Fruit fly (Drosophila melanogaster) whole organism, prepupa: ENCODE data around the gene Cp38.

Source experiments
- CG10631 ChIP-seq: fragments of 200-800 bp; sonication (Bioruptor generic); optimal IDR thresholded peaks from 2 replicates; lab custom pipeline; 2016; ENCODE audit warnings: missing biosample characterization, missing genetic modification characterization
- CG11294 ChIP-seq: fragments of 200-800 bp; sonication (Bioruptor generic); IDR thresholded peaks from 2 replicates; pipeline ENCODE4 v1.3.6; 2022; ENCODE audit warnings: missing biosample characterization, missing genetic modification characterization
- CG11762 ChIP-seq: fragments of 200-800 bp; sonication (Bioruptor generic); optimal IDR thresholded peaks from 3 replicates; lab custom pipeline; 2016; ENCODE audit warnings: missing biosample characterization, missing genetic modification characterization; ENCODE audit not compliant: insufficient read depth
- CG11902 ChIP-seq: fragments of 200-800 bp; sonication (Bioruptor generic); optimal IDR thresholded peaks from 3 replicates; lab custom pipeline; 2016; ENCODE audit warnings: missing biosample characterization, missing genetic modification characterization
- CG15336 ChIP-seq: fragments of 200-800 bp; sonication (Bioruptor generic); IDR thresholded peaks from 2 replicates; pipeline ENCODE4 v1.3.6; 2022; ENCODE audit warnings: missing biosample characterization, missing genetic modification characterization
- CG16779 ChIP-seq: fragments of 200-800 bp; sonication (Bioruptor generic); optimal IDR thresholded peaks from 3 replicates; lab custom pipeline; 2017; ENCODE audit warnings: missing biosample characterization, mild to moderate bottlenecking, missing genetic modification characterization
- CG3032 ChIP-seq: fragments of 200-800 bp; optimal IDR thresholded peaks from 2 replicates; lab custom pipeline; 2019; ENCODE audit warnings: missing biosample characterization, mild to moderate bottlenecking, missing genetic modification characterization, moderate library complexity
- CG32006 ChIP-seq: fragments of 200-800 bp; sonication (Bioruptor generic); optimal IDR thresholded peaks from 3 replicates; lab custom pipeline; 2017; ENCODE audit warnings: missing biosample characterization, mild to moderate bottlenecking, missing genetic modification characterization
- CG34406 ChIP-seq: fragments of 200-800 bp; sonication (Bioruptor generic); optimal IDR thresholded peaks from 3 replicates; lab custom pipeline; 2016; ENCODE audit warnings: missing biosample characterization, missing genetic modification characterization
- CG4318 ChIP-seq: fragments of 200-800 bp; sonication (Bioruptor generic); optimal IDR thresholded peaks from 3 replicates; lab custom pipeline; 2017; ENCODE audit warnings: missing biosample characterization, mild to moderate bottlenecking, missing genetic modification characterization
- CG6163 ChIP-seq: fragments of 200-800 bp; sonication (Bioruptor generic); IDR thresholded peaks from 3 replicates; pipeline ENCODE4 v1.3.6; 2022; ENCODE audit warnings: missing biosample characterization, missing genetic modification characterization
- CG6276 ChIP-seq: fragments of 200-800 bp; sonication (Bioruptor generic); optimal IDR thresholded peaks from 2 replicates; lab custom pipeline; 2017; ENCODE audit warnings: missing biosample characterization, mild to moderate bottlenecking, missing genetic modification characterization
- CG6792 ChIP-seq: fragments of 200-800 bp; sonication (Bioruptor generic); optimal IDR thresholded peaks from 3 replicates; lab custom pipeline; 2016; ENCODE audit warnings: missing biosample characterization, missing genetic modification characterization
- CG6808 ChIP-seq: fragments of 200-800 bp; sonication (Bioruptor generic); optimal IDR thresholded peaks from 3 replicates; lab custom pipeline; 2017; ENCODE audit warnings: missing biosample characterization, missing genetic modification characterization, mild to moderate bottlenecking, moderate library complexity, missing genetic modification reagents
- CG7368 ChIP-seq: fragments of 200-800 bp; sonication (Bioruptor generic); optimal IDR thresholded peaks from 3 replicates; lab custom pipeline; 2016; ENCODE audit warnings: missing biosample characterization, missing genetic modification characterization
- CG8119 ChIP-seq: fragments of 200-800 bp; sonication (Bioruptor generic); IDR thresholded peaks from 3 replicates; pipeline ENCODE4 v1.3.6; 2022; ENCODE audit warnings: missing biosample characterization, missing genetic modification characterization
- CG8319 ChIP-seq: fragments of 200-800 bp; sonication (Bioruptor generic); optimal IDR thresholded peaks from 3 replicates; lab custom pipeline; 2016; ENCODE audit warnings: missing biosample characterization, missing genetic modification characterization
- CG8632 ChIP-seq: fragments of 200-800 bp; sonication (Bioruptor generic); optimal IDR thresholded peaks from 3 replicates; lab custom pipeline; 2016; ENCODE audit warnings: missing biosample characterization, missing genetic modification characterization
- CG9139 ChIP-seq: fragments of 200-800 bp; sonication (Bioruptor generic); optimal IDR thresholded peaks from 3 replicates; lab custom pipeline; 2017; ENCODE audit warnings: missing biosample characterization, mild to moderate bottlenecking, missing genetic modification characterization
- Eip78C ChIP-seq: fragments of 200-800 bp; sonication (Bioruptor generic); peaks from one replicate; lab custom pipeline; 2016; ENCODE audit warnings: missing biosample characterization, missing genetic modification characterization
- Ets21C ChIP-seq: fragments of 200-800 bp; sonication (Bioruptor generic); optimal IDR thresholded peaks from 3 replicates; lab custom pipeline; 2016; ENCODE audit warnings: missing biosample characterization, missing genetic modification characterization
- Ets96B ChIP-seq: fragments of 200-800 bp; optimal IDR thresholded peaks from 2 replicates; lab custom pipeline; 2019; ENCODE audit warnings: missing biosample characterization, mild to moderate bottlenecking, missing genetic modification characterization, moderate library complexity
- Gug ChIP-seq: fragments of 200-800 bp; sonication (Bioruptor generic); IDR thresholded peaks from 2 replicates; pipeline ENCODE4 v1.3.6; 2022; ENCODE audit warnings: missing biosample characterization, missing genetic modification characterization
- Hr38 ChIP-seq: sonication (Bioruptor generic); optimal IDR thresholded peaks from 2 replicates; lab custom pipeline; 2016; ENCODE audit warnings: missing biosample characterization, missing genetic modification characterization
- Hr4 ChIP-seq: fragments of 200-800 bp; sonication (Bioruptor generic); optimal IDR thresholded peaks from 3 replicates; lab custom pipeline; 2016; ENCODE audit warnings: missing biosample characterization, missing genetic modification characterization
- Lpt ChIP-seq: fragments of 200-800 bp; sonication (Bioruptor generic); optimal IDR thresholded peaks from 3 replicates; lab custom pipeline; 2016; ENCODE audit warnings: missing biosample characterization, missing genetic modification characterization
- Met ChIP-seq: fragments of 200-800 bp; sonication (Bioruptor generic); optimal IDR thresholded peaks from 3 replicates; lab custom pipeline; 2016; ENCODE audit warnings: missing biosample characterization, missing genetic modification characterization
- OdsH ChIP-seq: fragments of 200-800 bp; sonication (Bioruptor generic); optimal IDR thresholded peaks from 3 replicates; lab custom pipeline; 2016; ENCODE audit warnings: missing biosample characterization, missing genetic modification characterization
- Sox102F ChIP-seq: fragments of 200-800 bp; sonication (Bioruptor generic); optimal IDR thresholded peaks from 2 replicates; lab custom pipeline; 2016; ENCODE audit warnings: missing biosample characterization, mild to moderate bottlenecking, missing genetic modification characterization
- Sox14 ChIP-seq: fragments of 200-800 bp; sonication (Bioruptor generic); optimal IDR thresholded peaks from 3 replicates; lab custom pipeline; 2016; ENCODE audit warnings: missing biosample characterization, missing genetic modification characterization
- achi ChIP-seq: fragments of 200-800 bp; sonication (Bioruptor generic); optimal IDR thresholded peaks from 3 replicates; lab custom pipeline; 2016; ENCODE audit warnings: missing biosample characterization, missing genetic modification characterization
- acj6 ChIP-seq: fragments of 200-800 bp; sonication (Bioruptor generic); optimal IDR thresholded peaks from 3 replicates; lab custom pipeline; 2016; ENCODE audit warnings: missing biosample characterization, missing genetic modification characterization
- cyc ChIP-seq: fragments of 200-800 bp; sonication (Bioruptor generic); optimal IDR thresholded peaks from 3 replicates; lab custom pipeline; 2016; ENCODE audit warnings: missing biosample characterization, missing genetic modification characterization
- dsx ChIP-seq: fragments of 200-800 bp; optimal IDR thresholded peaks from 3 replicates; lab custom pipeline; 2019; ENCODE audit warnings: missing biosample characterization, mild to moderate bottlenecking, missing genetic modification characterization, moderate library complexity; ENCODE audit not compliant: poor library complexity, severe bottlenecking
- eg ChIP-seq: fragments of 200-800 bp; sonication (Bioruptor generic); IDR thresholded peaks from 3 replicates; pipeline ENCODE4 v1.3.6; 2022; ENCODE audit warnings: missing biosample characterization, missing genetic modification characterization
- fkh ChIP-seq: fragments of 200-800 bp; sonication (Bioruptor generic); optimal IDR thresholded peaks from 3 replicates; lab custom pipeline; 2017; ENCODE audit warnings: missing biosample characterization, mild to moderate bottlenecking, missing genetic modification characterization, moderate library complexity
- pdm3 ChIP-seq: fragments of 200-800 bp; sonication (Bioruptor generic); optimal IDR thresholded peaks from 3 replicates; lab custom pipeline; 2016; ENCODE audit warnings: missing biosample characterization, missing genetic modification characterization
- spab ChIP-seq: fragments of 200-800 bp; sonication (Bioruptor generic); optimal IDR thresholded peaks from 2 replicates; lab custom pipeline; 2017; ENCODE audit warnings: missing biosample characterization, mild to moderate bottlenecking, missing genetic modification characterization, missing genetic modification reagents
- ss ChIP-seq, 2 experiments: fragments of 200-800 bp; sonication (Bioruptor generic); optimal IDR thresholded peaks; 2 replicates in 1 of 2; 3 replicates in 1 of 2; lab custom pipeline; 2017 to 2018; ENCODE audit warnings: mild to moderate bottlenecking in 2 of 2, missing biosample characterization in 2 of 2, missing genetic modification characterization in 2 of 2, moderate library complexity in 1 of 2
- svp ChIP-seq: fragments of 200-800 bp; sonication (Bioruptor generic); peaks from one replicate; lab custom pipeline; 2016; ENCODE audit warnings: missing biosample characterization, missing genetic modification characterization
- vri ChIP-seq: fragments of 200-800 bp; sonication (Bioruptor generic); optimal IDR thresholded peaks from 3 replicates; lab custom pipeline; 2016; ENCODE audit warnings: missing biosample characterization, mild to moderate bottlenecking, missing genetic modification characterization

Gene Cp38

DNA sequence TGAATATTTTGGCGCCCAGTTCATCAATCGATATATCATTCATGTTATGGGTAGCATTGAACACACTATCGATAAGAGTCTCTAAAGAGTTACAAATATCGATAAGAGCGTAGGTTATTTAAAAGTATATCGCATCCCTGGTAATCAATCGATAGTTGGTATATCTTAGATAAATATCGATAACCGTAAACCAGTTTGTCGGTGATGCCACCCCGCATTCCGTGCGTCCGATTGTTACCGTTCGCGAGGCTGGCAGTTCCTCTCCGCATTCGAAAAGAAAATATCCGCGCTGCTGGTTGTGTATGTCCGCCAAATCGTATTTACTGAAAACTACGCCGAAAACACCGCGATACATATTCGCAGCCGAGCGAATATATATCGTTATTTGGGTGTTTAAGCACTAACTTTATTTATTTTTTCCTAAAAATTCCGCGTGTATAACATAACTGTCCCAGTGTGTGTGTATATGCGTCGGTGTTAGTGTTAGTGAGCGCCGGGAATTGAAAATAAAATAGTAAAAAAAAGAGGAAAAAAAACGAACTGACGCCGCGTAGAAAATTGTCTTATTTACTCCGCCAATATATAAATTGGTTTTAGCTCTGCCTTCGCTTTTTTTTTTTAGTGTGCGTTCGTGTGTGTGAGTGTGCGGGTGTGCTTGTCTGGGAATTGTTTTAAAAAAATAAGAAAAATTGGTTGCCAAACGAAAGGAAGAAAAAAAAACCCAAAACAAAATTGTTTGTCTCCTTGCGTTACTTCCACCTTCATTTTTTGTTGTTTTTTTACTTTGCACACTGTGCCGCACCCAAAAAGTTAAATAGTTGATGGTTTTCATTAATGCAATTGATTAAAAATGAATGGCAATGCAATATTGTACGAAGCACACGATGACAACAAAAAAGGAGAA lies 35.7 kb downstream of the Cp38 start, which contains the start of gene Nrg (continued):
- TF ChIP-seq Gug (no peak), OdsH (peak; percentile 10), Sox14 (GFP tag; lab: Kevin White, UChicago) (no peak), CG6163 (GFP tag; lab: Robert Waterston, UW) (no peak), Hr38 (no peak), ss (GFP tag; optimal IDR thresholded peaks at IDR 0.05; lab: Kevin White, UChicago) (peak in 1 of 2 experiments; percentile 7), svp (GFP tag; lab: Kevin White, UChicago) (peak; percentile 51), CG9139 (GFP tag; lab: Kevin White, UChicago) (peak; percentile 6), CG8119 (GFP tag; lab: Robert Waterston, UW) (0 out of 3 replicates have a peak, but pooled peaks have one; percentile 46)

DNA sequence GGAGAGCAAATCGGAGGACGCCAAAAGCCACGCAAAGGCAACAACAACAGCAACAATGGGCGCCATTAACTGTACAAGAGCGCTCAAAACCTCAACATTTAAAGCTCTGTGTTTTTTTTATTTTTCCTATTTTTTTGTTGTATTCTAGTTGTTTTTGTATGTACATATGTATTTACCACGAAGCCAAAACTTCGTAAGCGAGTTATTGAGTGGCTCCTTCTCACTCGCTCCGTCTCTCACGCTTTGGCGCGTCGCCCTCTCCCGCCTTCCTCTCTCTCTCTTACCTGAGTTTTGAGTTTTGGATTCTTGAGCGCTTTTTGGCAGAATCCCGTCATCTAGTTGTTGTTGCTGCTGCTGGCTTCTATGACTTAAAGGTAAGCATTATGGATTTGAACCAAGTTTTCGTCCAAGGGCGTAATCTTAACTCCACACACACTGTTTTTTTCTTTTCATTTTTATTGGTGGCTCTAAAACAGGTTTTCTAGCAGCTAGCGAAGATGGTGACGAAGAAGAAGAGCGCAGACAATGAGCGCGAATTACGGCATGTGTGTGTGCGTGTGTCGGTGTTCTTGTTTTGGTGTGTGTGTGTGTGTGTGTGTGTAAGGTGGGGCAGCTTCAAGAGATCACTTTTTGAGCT lies 36.5 kb downstream of the Cp38 start:
- TF ChIP-seq CG11294 (GFP tag; lab: Robert Waterston, UW), result no peak
- TF ChIP-seq CG8119 (GFP tag; lab: Robert Waterston, UW), result peak; percentile 22; the same call in 1 of the 3 replicates
- no peak for TF ChIP-seq Lpt (GFP tag; lab: Kevin White, UChicago)
- peak; percentile 45; the same call in 1 of the 3 replicates for TF ChIP-seq eg (GFP tag; lab: Robert Waterston, UW)
- no peak for TF ChIP-seq fkh (GFP tag; lab: Kevin White, UChicago)
- peak; percentile 59 to 74 for TF ChIP-seq ss (GFP tag; optimal IDR thresholded peaks at IDR 0.05; lab: Kevin White, UChicago)
- TF ChIP-seq dsx (GFP tag; lab: Kevin White, UChicago), result peak; percentile 9
- TF ChIP-seq acj6 (GFP tag; lab: Kevin White, UChicago), result no peak
- peak; percentile 27 for TF ChIP-seq spab
- TF ChIP-seq CG6163 (GFP tag; lab: Robert Waterston, UW), result peak; percentile 20; the same call in 1 of the 3 replicates
- TF ChIP-seq Eip78C (GFP tag; lab: Kevin White, UChicago), result peak; percentile 75
- TF ChIP-seq CG6808 (GFP tag; lab: Kevin White, UChicago), result peak; percentile 47
- TF ChIP-seq CG9139 (GFP tag; lab: Kevin White, UChicago), result peak; percentile 45
- TF ChIP-seq Ets96B, result peak; percentile 13
- TF ChIP-seq CG7368, result no peak

DNA sequence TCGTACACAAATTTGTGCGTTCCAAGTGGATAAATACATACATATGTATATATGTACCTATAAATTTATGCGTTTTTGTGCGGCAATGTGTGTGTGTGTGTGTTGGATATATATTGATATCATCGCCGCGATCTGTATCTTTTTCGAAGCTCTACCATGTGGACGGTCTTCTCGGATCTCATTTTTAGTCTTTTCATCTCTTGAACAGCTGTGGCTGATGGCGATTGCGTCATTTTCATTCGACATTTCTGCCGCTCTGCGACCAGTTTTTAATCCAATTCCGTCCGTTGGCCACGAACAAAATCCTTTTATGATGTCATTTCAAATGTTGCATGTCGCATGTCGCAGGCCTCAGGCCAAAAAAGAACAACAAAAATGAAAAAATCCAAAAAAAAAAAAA lies 38.9 kb downstream of the Cp38 start:
- no peak for TF ChIP-seq pdm3 (GFP tag; lab: Kevin White, UChicago)
- peak; percentile 28 for TF ChIP-seq vri (GFP tag; lab: Kevin White, UChicago)
- TF ChIP-seq, all 60 proteins: peak for 1

DNA sequence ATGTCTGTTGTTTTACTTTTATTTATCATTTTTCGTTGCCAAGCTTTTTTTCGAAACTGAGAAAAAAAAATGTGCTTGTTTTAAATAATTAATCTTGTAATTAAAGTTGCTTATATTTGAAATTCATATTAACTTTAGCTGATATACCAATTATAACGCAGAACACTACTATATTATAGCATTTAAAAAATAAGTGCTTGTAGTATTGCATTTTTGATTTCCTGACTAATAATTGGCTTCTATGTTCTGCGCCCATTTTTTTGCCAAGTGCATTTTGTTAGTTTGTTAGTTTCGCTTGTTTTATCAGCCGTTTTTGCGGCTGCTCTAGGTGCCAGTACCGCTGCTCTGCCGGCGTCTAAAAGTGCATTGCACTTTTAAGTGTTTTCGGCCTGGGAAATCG lies 39.9 kb downstream of the Cp38 start:
- TF ChIP-seq pdm3 (GFP tag; lab: Kevin White, UChicago), result no peak
- TF ChIP-seq cyc (GFP tag; lab: Kevin White, UChicago), result no peak
- peak; percentile 13 for TF ChIP-seq OdsH
- TF ChIP-seq Lpt (GFP tag; lab: Kevin White, UChicago), result peak; percentile 52
- no peak for TF ChIP-seq CG3032 (tag; lab: Kevin White, UChicago)
- TF ChIP-seq spab, result no peak
- TF ChIP-seq CG8632, result no peak
- TF ChIP-seq CG11902 (GFP tag; lab: Kevin White, UChicago), result no peak
- peak; percentile 16 for TF ChIP-seq acj6 (GFP tag; lab: Kevin White, UChicago)
- no peak for TF ChIP-seq ss (GFP tag; optimal IDR thresholded peaks at IDR 0.05; lab: Kevin White, UChicago)
- no peak for TF ChIP-seq CG11762 (GFP tag; lab: Kevin White, UChicago)
- peak; percentile 62 for TF ChIP-seq Eip78C (GFP tag; lab: Kevin White, UChicago)
- TF ChIP-seq CG4318 (GFP tag; lab: Kevin White, UChicago), result peak; percentile 38
- TF ChIP-seq CG15336 (GFP tag; lab: Robert Waterston, UW), result peak; percentile 72
- no peak for TF ChIP-seq CG10631 (GFP tag; lab: Kevin White, UChicago)
- TF ChIP-seq CG7368, result no peak
- TF ChIP-seq CG8319 (GFP tag; lab: Kevin White, UChicago), result no peak
- no peak for TF ChIP-seq Sox102F (GFP tag; lab: Kevin White, UChicago)
- TF ChIP-seq CG6163 (GFP tag; lab: Robert Waterston, UW), result peak; percentile 28; the same call in 1 of the 3 replicates
- TF ChIP-seq CG34406 (GFP tag; lab: Kevin White, UChicago), result no peak
- no peak for TF ChIP-seq Ets21C (GFP tag; lab: Kevin White, UChicago)
- peak; percentile 71 for TF ChIP-seq CG32006 (GFP tag; lab: Kevin White, UChicago)
- TF ChIP-seq Met (GFP tag; lab: Kevin White, UChicago), result no peak
- peak; percentile 71 for TF ChIP-seq CG8119 (GFP tag; lab: Robert Waterston, UW)
- TF ChIP-seq achi (GFP tag; lab: Kevin White, UChicago), result no peak
- peak; percentile 66 for TF ChIP-seq Hr4 (GFP tag; lab: Kevin White, UChicago)
- TF ChIP-seq CG6792 (GFP tag; lab: Kevin White, UChicago), result no peak
- TF ChIP-seq CG16779 (tag; lab: Kevin White, UChicago), result no peak
- TF ChIP-seq CG6276 (GFP tag; lab: Kevin White, UChicago), result peak; percentile 67
